Worm (Caenorhabditis elegans): ENCODE data around the gene W03C9.8.

ce11 chrII:11910569-11910968, 38.0 kb upstream of the W03C9.8 start:
- no peak for TF ChIP-seq pha-4 (tag; optimal IDR thresholded peaks at IDR 0.05)
- no peak for TF ChIP-seq gei-17 (GFP tag; optimal IDR thresholded peaks at IDR 0.05)
- TF ChIP-seq F49E8.2 (tag; optimal IDR thresholded peaks at IDR 0.05; ENCODE audit: insufficient read depth), result no peak
- TF ChIP-seq fkh-3 (tag; optimal IDR thresholded peaks at IDR 0.05), result no peak
- no peak for TF ChIP-seq lin-54 (GFP tag; optimal IDR thresholded peaks at IDR 0.05)
- TF ChIP-seq lir-1 (GFP tag; conservative IDR thresholded peaks at IDR 0.05), result no peak
- no peak for TF ChIP-seq Y95B8A.8 (GFP tag; IDR thresholded peaks at IDR 0.05)
